Worm (Caenorhabditis elegans): ENCODE data around the gene T23D5.8.

Gene T23D5.8

DNA sequence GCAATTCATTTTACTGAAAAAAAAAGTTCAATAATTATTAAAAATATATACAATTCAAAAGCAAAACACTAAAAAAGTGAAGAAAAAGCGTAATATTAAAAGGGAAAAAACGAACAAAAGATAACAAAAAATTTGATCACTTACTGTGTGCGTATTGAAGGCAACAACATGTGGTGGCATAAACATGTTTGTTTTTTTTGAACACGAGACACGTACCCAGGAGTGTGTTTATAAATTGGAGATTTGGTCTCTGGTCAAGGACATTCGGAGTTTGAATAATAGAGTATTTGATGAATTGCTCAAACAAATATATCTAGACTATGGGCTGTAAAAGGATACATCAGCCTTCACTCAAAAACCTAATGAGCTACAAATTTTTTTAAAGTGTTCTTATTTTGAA, 32.6 kb downstream of the T23D5.8 start:
- no peak for TF ChIP-seq scrt-1 (GFP tag; IDR thresholded peaks at IDR 0.05)
- TF ChIP-seq ama-1 (optimal IDR thresholded peaks at IDR 0.05) = no peak
- no peak for TF ChIP-seq hnd-1 (tag; optimal IDR thresholded peaks at IDR 0.05)
- no peak for TF ChIP-seq tbx-11 (GFP tag; IDR thresholded peaks at IDR 0.05)
- no peak for TF ChIP-seq ceh-13 (GFP tag; optimal IDR thresholded peaks at IDR 0.05)
- no peak for TF ChIP-seq pes-1 (GFP tag; IDR thresholded peaks at IDR 0.05)

DNA sequence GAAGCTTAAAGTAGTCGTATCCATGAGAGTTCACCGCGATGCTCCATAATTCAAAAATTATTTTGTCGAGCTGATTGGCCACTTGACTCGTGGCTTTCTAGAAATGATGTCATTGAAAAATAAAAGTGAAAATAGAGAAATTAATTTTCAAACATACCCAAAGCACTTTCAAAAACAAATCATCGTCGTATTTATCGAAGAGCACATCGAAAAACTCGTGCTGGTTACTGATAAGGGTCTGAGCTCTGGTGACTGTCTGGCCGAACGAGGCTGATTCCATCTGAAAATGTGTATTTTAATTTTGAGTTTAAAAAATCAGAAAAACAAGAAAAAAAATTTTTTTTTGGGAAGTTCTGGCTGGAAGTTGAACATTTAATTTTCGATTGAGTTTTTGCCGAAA, 35.9 kb downstream of the T23D5.8 start:
- no peak for TF ChIP-seq ets-7 (tag; optimal IDR thresholded peaks at IDR 0.05)
- TF ChIP-seq flt-1 (GFP tag; IDR thresholded peaks at IDR 0.05) = no peak
- TF ChIP-seq sea-1 (GFP tag; conservative IDR thresholded peaks at IDR 0.05) = no peak
- TF ChIP-seq aly-1 (tag; optimal IDR thresholded peaks at IDR 0.05) = no peak
- TF ChIP-seq hmg-4 (GFP tag; optimal IDR thresholded peaks at IDR 0.05) = no peak
- TF ChIP-seq tbx-37 (GFP tag; conservative IDR thresholded peaks at IDR 0.05) = no peak
- TF ChIP-seq hmbx-1 (tag; optimal IDR thresholded peaks at IDR 0.05) = no peak
- TF ChIP-seq tbx-11 (GFP tag; IDR thresholded peaks at IDR 0.05) = no peak
- TF ChIP-seq ama-1 (optimal IDR thresholded peaks at IDR 0.05) = no peak
- no peak for TF ChIP-seq F13C5.2 (tag; optimal IDR thresholded peaks at IDR 0.05)
- no peak for TF ChIP-seq tra-4 (tag; optimal IDR thresholded peaks at IDR 0.05)
- no peak for TF ChIP-seq scrt-1 (GFP tag; IDR thresholded peaks at IDR 0.05)

DNA sequence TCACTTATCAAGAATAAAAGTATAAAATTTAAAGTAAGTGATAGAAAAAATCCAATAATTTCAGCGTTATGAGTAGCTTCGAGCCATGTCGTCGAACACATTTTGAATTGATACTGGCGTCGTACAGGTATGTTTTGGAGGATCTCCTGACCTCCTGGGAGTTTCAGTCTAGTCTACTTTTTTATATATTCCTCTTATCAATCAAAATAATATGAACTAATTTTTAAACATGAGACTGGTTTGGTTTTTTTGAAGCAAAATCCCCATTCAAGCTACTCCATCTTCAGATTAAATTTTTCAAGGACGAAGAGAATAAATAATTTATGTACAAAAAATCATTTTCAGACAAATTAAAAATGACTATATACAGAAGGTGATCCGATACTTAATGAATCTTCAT, 36.3 kb downstream of the T23D5.8 start, which contains the start of gene str-101:
str-101 (minus strand) TSS at position 101 of the 400 bp plus-strand sequence.
- TF ChIP-seq hnd-1 (tag; optimal IDR thresholded peaks at IDR 0.05) (no peak), ets-7 (tag; optimal IDR thresholded peaks at IDR 0.05) (no peak), tbx-37 (GFP tag; conservative IDR thresholded peaks at IDR 0.05) (no peak), hmg-4 (GFP tag; optimal IDR thresholded peaks at IDR 0.05) (no peak), tbx-11 (GFP tag; IDR thresholded peaks at IDR 0.05) (no peak), ama-1 (optimal IDR thresholded peaks at IDR 0.05) (no peak), scrt-1 (GFP tag; IDR thresholded peaks at IDR 0.05) (no peak), flt-1 (GFP tag; IDR thresholded peaks at IDR 0.05) (no peak), B0310.2 (tag; optimal IDR thresholded peaks at IDR 0.05) (no peak), ceh-13 (GFP tag; optimal IDR thresholded peaks at IDR 0.05) (no peak), aly-1 (tag; optimal IDR thresholded peaks at IDR 0.05) (no peak), sea-1 (GFP tag; conservative IDR thresholded peaks at IDR 0.05) (no peak), F13C5.2 (tag; optimal IDR thresholded peaks at IDR 0.05) (no peak), ceh-36 (tag; optimal IDR thresholded peaks at IDR 0.05) (no peak), pes-1 (GFP tag; IDR thresholded peaks at IDR 0.05) (no peak), hmbx-1 (tag; optimal IDR thresholded peaks at IDR 0.05) (no peak)

DNA sequence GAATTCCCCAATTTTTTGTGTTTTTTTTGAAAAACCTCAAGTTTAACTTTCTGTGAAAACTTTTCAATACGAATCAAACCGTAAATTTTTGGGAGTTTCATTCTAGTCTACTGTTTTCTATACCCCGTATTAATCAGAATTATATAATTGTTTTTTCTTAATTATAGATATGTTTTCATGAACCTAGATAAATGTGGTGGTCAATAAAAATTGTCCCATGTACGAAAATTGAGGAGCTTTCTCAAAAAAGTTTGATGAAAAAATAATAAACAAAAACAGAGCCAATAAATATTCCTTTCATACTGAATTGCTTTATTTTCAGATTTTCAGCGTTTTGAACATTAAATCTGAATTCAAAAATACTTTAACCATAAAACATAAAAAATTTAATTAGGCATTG, 37.8 kb downstream of the T23D5.8 start, which contains the start of gene Y6E2A.1:
Y6E2A.1 (minus strand) TSS at position 101 of the 400 bp plus-strand sequence.
- no peak for TF ChIP-seq tbx-37 (GFP tag; conservative IDR thresholded peaks at IDR 0.05)
- TF ChIP-seq ama-1 (optimal IDR thresholded peaks at IDR 0.05) = no peak
- TF ChIP-seq F13C5.2 (tag; optimal IDR thresholded peaks at IDR 0.05) = no peak
- TF ChIP-seq pes-1 (GFP tag; IDR thresholded peaks at IDR 0.05) = no peak
- no peak for TF ChIP-seq ceh-13 (GFP tag; optimal IDR thresholded peaks at IDR 0.05)

DNA sequence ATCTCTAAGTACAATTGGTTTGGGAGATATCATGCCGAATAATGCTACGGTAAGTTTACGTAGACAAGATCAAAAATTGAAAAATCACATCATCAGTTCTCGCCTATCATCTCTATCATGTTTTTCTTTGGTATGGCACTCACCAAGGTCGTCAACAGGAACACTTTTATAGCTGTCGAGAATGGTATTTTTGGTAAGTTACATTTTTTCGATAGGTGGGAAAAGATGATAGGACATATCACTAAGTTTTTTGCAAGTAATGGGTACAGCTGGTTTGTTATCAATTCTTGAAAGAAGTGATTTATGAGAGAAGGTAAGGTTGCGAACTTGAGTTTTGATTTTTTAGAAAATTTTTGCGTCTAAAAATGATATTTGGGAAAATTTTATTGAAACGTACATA, 40.3 kb downstream of the T23D5.8 start:
- TF ChIP-seq aly-1 (tag; optimal IDR thresholded peaks at IDR 0.05) = no peak
- no peak for TF ChIP-seq hnd-1 (tag; optimal IDR thresholded peaks at IDR 0.05)
- TF ChIP-seq ets-7 (tag; optimal IDR thresholded peaks at IDR 0.05) = no peak
- TF ChIP-seq hmbx-1 (tag; optimal IDR thresholded peaks at IDR 0.05) = no peak
- TF ChIP-seq F13C5.2 (tag; optimal IDR thresholded peaks at IDR 0.05) = no peak
- TF ChIP-seq tra-4 (tag; optimal IDR thresholded peaks at IDR 0.05) = no peak

DNA sequence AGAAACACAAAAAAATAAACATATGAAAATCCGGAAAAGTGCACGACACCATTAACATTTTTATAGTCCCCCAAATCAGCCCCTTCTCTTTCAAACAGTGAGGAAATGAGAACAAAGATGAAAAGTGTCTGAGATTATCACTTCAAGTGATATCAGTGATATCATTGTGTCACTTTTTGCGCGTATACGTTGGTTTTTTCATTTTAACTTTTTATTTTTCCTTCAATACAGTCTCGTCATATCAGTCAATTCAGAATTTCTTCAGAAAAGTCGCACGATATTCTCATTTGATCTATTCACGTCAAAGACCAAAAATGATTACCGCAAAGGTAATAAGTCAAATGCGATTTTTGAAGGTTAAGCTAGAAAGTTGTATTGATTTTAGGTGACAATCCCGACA, 43.5 kb downstream of the T23D5.8 start, which contains the start of gene twk-34:
twk-34 (plus strand) TSS at position 216 of the 400 bp plus-strand sequence.
- TF ChIP-seq aly-1 (tag; optimal IDR thresholded peaks at IDR 0.05) (no peak), scrt-1 (GFP tag; IDR thresholded peaks at IDR 0.05) (no peak), ama-1 (optimal IDR thresholded peaks at IDR 0.05) (no peak), ets-7 (tag; optimal IDR thresholded peaks at IDR 0.05) (no peak), pes-1 (GFP tag; IDR thresholded peaks at IDR 0.05) (no peak)

DNA sequence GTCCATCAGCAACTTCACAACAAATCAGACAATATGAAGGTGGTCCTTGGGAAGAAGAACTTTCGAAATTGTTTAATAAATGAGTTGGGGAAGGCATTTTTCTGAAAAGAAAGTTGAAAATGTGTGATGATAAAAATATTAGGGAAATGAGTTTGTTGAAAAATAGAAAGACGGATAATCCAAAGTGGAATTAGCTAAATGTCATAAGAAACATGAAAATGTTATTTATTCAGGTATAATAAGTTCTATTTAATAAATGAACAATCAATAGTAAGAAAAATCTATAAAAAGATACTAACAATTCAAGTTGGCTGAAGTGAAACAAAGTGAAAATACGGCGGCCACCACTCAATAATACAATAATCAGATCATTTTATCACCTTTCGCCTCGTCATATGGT, 46.0 kb downstream of the T23D5.8 start, which contains the start of gene nhr-53:
nhr-53 (minus strand) TSS at position 101 of the 400 bp plus-strand sequence.
- TF ChIP-seq tbx-37 (GFP tag; conservative IDR thresholded peaks at IDR 0.05) (no peak), ama-1 (optimal IDR thresholded peaks at IDR 0.05) (no peak), B0310.2 (tag; optimal IDR thresholded peaks at IDR 0.05) (no peak), hmbx-1 (tag; optimal IDR thresholded peaks at IDR 0.05) (no peak), ets-7 (tag; optimal IDR thresholded peaks at IDR 0.05) (no peak), tbx-11 (GFP tag; IDR thresholded peaks at IDR 0.05) (no peak), scrt-1 (GFP tag; IDR thresholded peaks at IDR 0.05) (no peak), hnd-1 (tag; optimal IDR thresholded peaks at IDR 0.05) (no peak), hmg-4 (GFP tag; optimal IDR thresholded peaks at IDR 0.05) (no peak), sea-1 (GFP tag; conservative IDR thresholded peaks at IDR 0.05) (no peak), tra-4 (tag; optimal IDR thresholded peaks at IDR 0.05) (no peak), pes-1 (GFP tag; IDR thresholded peaks at IDR 0.05) (no peak), flt-1 (GFP tag; IDR thresholded peaks at IDR 0.05) (no peak)

DNA sequence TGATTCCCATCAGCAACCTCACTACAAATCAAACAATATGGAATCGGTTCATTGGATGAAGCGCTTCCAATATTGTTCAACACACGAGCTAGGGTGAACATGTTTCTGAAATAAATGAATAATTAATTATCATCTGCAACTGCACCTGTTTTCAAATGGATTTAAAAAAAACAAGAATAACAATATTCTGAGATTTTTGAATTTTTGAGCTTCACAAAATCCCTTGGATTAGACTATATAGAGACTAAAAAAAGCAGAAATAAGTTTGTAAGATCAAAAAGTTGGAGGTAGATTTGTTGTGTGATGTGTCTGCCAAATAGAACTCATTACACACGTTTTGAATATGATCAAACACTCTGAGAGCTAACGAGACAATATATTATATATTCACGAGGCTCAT, 48.4 kb downstream of the T23D5.8 start, which contains the start of gene nhr-199:
nhr-199 (minus strand) TSS at position 101 of the 400 bp plus-strand sequence.
- TF ChIP-seq F13C5.2 (tag; optimal IDR thresholded peaks at IDR 0.05) (no peak), tbx-37 (GFP tag; conservative IDR thresholded peaks at IDR 0.05) (no peak), sea-1 (GFP tag; conservative IDR thresholded peaks at IDR 0.05) (no peak), pes-1 (GFP tag; IDR thresholded peaks at IDR 0.05) (no peak), hmbx-1 (tag; optimal IDR thresholded peaks at IDR 0.05) (no peak), ceh-13 (GFP tag; optimal IDR thresholded peaks at IDR 0.05) (no peak), B0310.2 (tag; optimal IDR thresholded peaks at IDR 0.05) (no peak), aly-1 (tag; optimal IDR thresholded peaks at IDR 0.05) (no peak), hnd-1 (tag; optimal IDR thresholded peaks at IDR 0.05) (no peak)
